Fruit fly (Drosophila melanogaster) whole organism, embryonic: ENCODE measurements around the gene CG31077.

Experiments
- ATbp ChIP-seq: fragments of 200-800 bp; sonication (Bioruptor generic); optimal IDR thresholded peaks from 2 replicates; lab custom pipeline; 2017; ENCODE audit warnings: missing biosample characterization, mild to moderate bottlenecking, missing genetic modification characterization, missing genetic modification reagents
- Adf1 ChIP-seq: fragments of 200-800 bp; sonication (Bioruptor generic); IDR thresholded peaks from 2 replicates; pipeline ENCODE4 v1.3.6; 2022; ENCODE audit warnings: missing biosample characterization, missing genetic modification characterization
- CG10321 ChIP-seq: fragments of 200-800 bp; sonication (Bioruptor generic); IDR thresholded peaks from 2 replicates; pipeline ENCODE4 v1.3.6; 2022; ENCODE audit warnings: missing biosample characterization, missing genetic modification characterization
- CG10979 ChIP-seq: fragments of 200-800 bp; sonication (Bioruptor generic); optimal IDR thresholded peaks from 2 replicates; lab custom pipeline; 2018; ENCODE audit warnings: missing biosample characterization, mild to moderate bottlenecking, missing genetic modification characterization, moderate library complexity
- CG11247 ChIP-seq: fragments of 200-800 bp; sonication (Bioruptor generic); IDR thresholded peaks from 2 replicates; pipeline ENCODE4 v1.3.6; 2022; ENCODE audit warnings: missing biosample characterization, missing genetic modification characterization
- CG11723 ChIP-seq: fragments of 200-800 bp; sonication (Bioruptor generic); optimal IDR thresholded peaks from 2 replicates; lab custom pipeline; 2017; ENCODE audit warnings: missing biosample characterization, mild to moderate bottlenecking, missing genetic modification characterization
- CG15514 ChIP-seq: fragments of 200-800 bp; sonication (Bioruptor generic); optimal IDR thresholded peaks from 3 replicates; lab custom pipeline; 2017; ENCODE audit warnings: missing biosample characterization, missing genetic modification characterization, mild to moderate bottlenecking, moderate library complexity, missing genetic modification reagents
- CG17361 ChIP-seq: fragments of 200-800 bp; sonication (Bioruptor generic); IDR thresholded peaks from 3 replicates; pipeline ENCODE4 v1.3.6; 2022; ENCODE audit warnings: missing biosample characterization, missing genetic modification characterization
- CG17568 ChIP-seq: fragments of 200-800 bp; sonication (Bioruptor generic); optimal IDR thresholded peaks from 2 replicates; lab custom pipeline; 2018; ENCODE audit warnings: missing biosample characterization, mild to moderate bottlenecking, missing genetic modification characterization, moderate library complexity
- CG17802 ChIP-seq: fragments of 200-800 bp; sonication (Bioruptor generic); optimal IDR thresholded peaks from 2 replicates; lab custom pipeline; 2018; ENCODE audit warnings: missing biosample characterization, mild to moderate bottlenecking, missing genetic modification characterization, moderate library complexity
- CG17912 ChIP-seq: fragments of 200-800 bp; sonication (Bioruptor generic); optimal IDR thresholded peaks from 2 replicates; lab custom pipeline; 2018; ENCODE audit warnings: missing biosample characterization, mild to moderate bottlenecking, missing genetic modification characterization
- CG18599 ChIP-seq: fragments of 200-800 bp; sonication (Bioruptor generic); optimal IDR thresholded peaks from 3 replicates; lab custom pipeline; 2017; ENCODE audit warnings: missing biosample characterization, missing genetic modification characterization, mild to moderate bottlenecking, moderate library complexity, missing genetic modification reagents
- CG18764 ChIP-seq: fragments of 200-800 bp; sonication (Bioruptor generic); optimal IDR thresholded peaks from 3 replicates; lab custom pipeline; 2016; ENCODE audit warnings: missing biosample characterization, missing genetic modification characterization
- CG2712 ChIP-seq: fragments of 200-800 bp; optimal IDR thresholded peaks from 3 replicates; lab custom pipeline; 2019; ENCODE audit warnings: missing biosample characterization, mild to moderate bottlenecking, missing genetic modification characterization, moderate library complexity
- CG2875 ChIP-seq: fragments of 200-800 bp; sonication (Bioruptor generic); optimal IDR thresholded peaks from 2 replicates; lab custom pipeline; 2017; ENCODE audit warnings: missing biosample characterization, mild to moderate bottlenecking, missing genetic modification characterization, missing genetic modification reagents
- CG3281 ChIP-seq: fragments of 200-800 bp; sonication (Bioruptor generic); optimal IDR thresholded peaks from 3 replicates; lab custom pipeline; 2017; ENCODE audit warnings: missing biosample characterization, mild to moderate bottlenecking, missing genetic modification characterization
- CG5180 ChIP-seq: fragments of 200-800 bp; sonication (Bioruptor generic); optimal IDR thresholded peaks from 3 replicates; lab custom pipeline; 2017; ENCODE audit warnings: missing biosample characterization, missing genetic modification characterization, mild to moderate bottlenecking, moderate library complexity, missing genetic modification reagents
- CG6272 ChIP-seq: fragments of 200-800 bp; sonication (Bioruptor generic); IDR thresholded peaks from 2 replicates; pipeline ENCODE4 v1.3.6; 2022; ENCODE audit warnings: missing biosample characterization, missing genetic modification characterization
- CG6689 ChIP-seq: fragments of 200-800 bp; sonication (Bioruptor generic); IDR thresholded peaks from 2 replicates; pipeline ENCODE4 v1.3.6; 2022; ENCODE audit warnings: missing biosample characterization, missing genetic modification characterization
- CG7357 ChIP-seq: fragments of 200-800 bp; sonication (Bioruptor generic); IDR thresholded peaks from 3 replicates; pipeline ENCODE4 v1.3.6; 2022; ENCODE audit warnings: missing biosample characterization, missing genetic modification characterization
- CG7372 ChIP-seq: fragments of 200-800 bp; sonication (Bioruptor generic); IDR thresholded peaks from 2 replicates; pipeline ENCODE4 v1.3.6; 2022; ENCODE audit warnings: missing biosample characterization, missing genetic modification characterization
- CG7786 ChIP-seq: fragments of 200-800 bp; sonication (Bioruptor generic); optimal IDR thresholded peaks from 2 replicates; lab custom pipeline; 2016; ENCODE audit warnings: missing biosample characterization, missing genetic modification characterization
- CG8089 ChIP-seq: fragments of 200-800 bp; sonication (Bioruptor generic); optimal IDR thresholded peaks from 3 replicates; lab custom pipeline; 2016; ENCODE audit warnings: missing biosample characterization, missing genetic modification characterization
- CG8281 ChIP-seq: fragments of 200-800 bp; sonication (Bioruptor generic); optimal IDR thresholded peaks from 2 replicates; lab custom pipeline; 2018; ENCODE audit warnings: missing biosample characterization, mild to moderate bottlenecking, missing genetic modification characterization, moderate library complexity
- Camta ChIP-seq: fragments of 200-800 bp; sonication (Bioruptor generic); optimal IDR thresholded peaks from 2 replicates; lab custom pipeline; 2016; ENCODE audit warnings: missing biosample characterization, missing genetic modification characterization
- D19A ChIP-seq: fragments of 200-800 bp; optimal IDR thresholded peaks from 3 replicates; lab custom pipeline; 2019; ENCODE audit warnings: missing biosample characterization, mild to moderate bottlenecking, missing genetic modification characterization, moderate library complexity
- Dek ChIP-seq: fragments of 200-800 bp; sonication (Bioruptor generic); optimal IDR thresholded peaks from 3 replicates; lab custom pipeline; 2019; ENCODE audit warnings: missing biosample characterization, mild to moderate bottlenecking, missing genetic modification characterization, moderate library complexity
- Dref ChIP-seq: fragments of 200-800 bp; sonication (Bioruptor generic); IDR thresholded peaks from 2 replicates; pipeline ENCODE4 v1.3.6; 2022; ENCODE audit warnings: missing biosample characterization, missing genetic modification characterization
- Elba2 ChIP-seq: fragments of 200-800 bp; sonication (Bioruptor generic); optimal IDR thresholded peaks from 3 replicates; lab custom pipeline; 2016; ENCODE audit warnings: missing biosample characterization, missing genetic modification characterization
- Fer1 ChIP-seq: fragments of 200-800 bp; sonication (Bioruptor generic); optimal IDR thresholded peaks from 2 replicates; lab custom pipeline; 2017; ENCODE audit warnings: missing biosample characterization, mild to moderate bottlenecking, missing genetic modification characterization
- Fer3 ChIP-seq: fragments of 200-800 bp; sonication (Bioruptor generic); optimal IDR thresholded peaks from 2 replicates; lab custom pipeline; 2018; ENCODE audit warnings: missing biosample characterization, mild to moderate bottlenecking, missing genetic modification characterization, moderate library complexity
- H15 ChIP-seq: fragments of 200-800 bp; sonication (Bioruptor generic); IDR thresholded peaks from 3 replicates; pipeline ENCODE4 v1.3.6; 2022; ENCODE audit warnings: missing biosample characterization, missing genetic modification characterization
- HLH54F ChIP-seq: fragments of 200-800 bp; sonication (Bioruptor generic); optimal IDR thresholded peaks from 3 replicates; lab custom pipeline; 2016; ENCODE audit warnings: missing biosample characterization, missing genetic modification characterization
- Hr39 ChIP-seq: fragments of >200 bp; optimal IDR thresholded peaks from 2 replicates; lab custom pipeline; 2017
- Lhr ChIP-seq: fragments of 200-800 bp; sonication (Bioruptor generic); optimal IDR thresholded peaks from 3 replicates; lab custom pipeline; 2017; ENCODE audit warnings: mild to moderate bottlenecking, missing biosample characterization, missing genetic modification reagents, missing genetic modification characterization
- Max ChIP-seq: fragments of 200-800 bp; sonication (Bioruptor generic); optimal IDR thresholded peaks from 2 replicates; lab custom pipeline; 2016; ENCODE audit warnings: missing biosample characterization, mild to moderate bottlenecking, missing genetic modification characterization
- Myb ChIP-seq: fragments of 200-800 bp; sonication (Bioruptor generic); optimal IDR thresholded peaks from 2 replicates; lab custom pipeline; 2016; ENCODE audit warnings: missing biosample characterization, missing genetic modification characterization
- Ptx1 ChIP-seq: fragments of 200-800 bp; sonication (Bioruptor generic); IDR thresholded peaks from 2 replicates; pipeline ENCODE4 v1.3.6; 2022; ENCODE audit warnings: missing biosample characterization, missing genetic modification characterization
- ab ChIP-seq: fragments of 200-800 bp; sonication (Bioruptor generic); optimal IDR thresholded peaks from 2 replicates; lab custom pipeline; 2016; ENCODE audit warnings: missing biosample characterization, missing genetic modification characterization
- bcd ChIP-seq: fragments of 200-800 bp; sonication (Bioruptor generic); optimal IDR thresholded peaks from 2 replicates; lab custom pipeline; 2017; ENCODE audit warnings: missing biosample characterization, mild to moderate bottlenecking, missing genetic modification characterization
- bigmax ChIP-seq: fragments of 200-800 bp; sonication (Bioruptor generic); optimal IDR thresholded peaks from 2 replicates; lab custom pipeline; 2018; ENCODE audit warnings: missing biosample characterization, mild to moderate bottlenecking, missing genetic modification characterization
- chif ChIP-seq, 2 experiments: fragments of 200-800 bp; sonication (Bioruptor generic); optimal IDR thresholded peaks; 3 replicates each; lab custom pipeline; 2016; ENCODE audit warnings: missing biosample characterization in 2 of 2, missing genetic modification characterization in 2 of 2
- chinmo ChIP-seq: fragments of 200-800 bp; sonication (Bioruptor generic); IDR thresholded peaks from 4 replicates; pipeline ENCODE4 v1.3.6; 2022; ENCODE audit warnings: missing biosample characterization, missing genetic modification characterization; ENCODE audit not compliant: partially characterized antibody
- chn ChIP-seq: fragments of 200-800 bp; sonication (Bioruptor generic); optimal IDR thresholded peaks from 2 replicates; lab custom pipeline; 2016; ENCODE audit warnings: missing biosample characterization, missing genetic modification characterization
- cwo ChIP-seq: fragments of 200-800 bp; sonication (Bioruptor generic); optimal IDR thresholded peaks from 3 replicates; lab custom pipeline; 2017; ENCODE audit warnings: missing biosample characterization, missing genetic modification characterization, mild to moderate bottlenecking, moderate library complexity, missing genetic modification reagents
- dm ChIP-seq: fragments of 200-800 bp; sonication (Bioruptor generic); optimal IDR thresholded peaks from 3 replicates; lab custom pipeline; 2016; ENCODE audit warnings: missing biosample characterization, missing genetic modification characterization
- pnt ChIP-seq: fragments of 200-800 bp; sonication (Bioruptor generic); optimal IDR thresholded peaks from 3 replicates; lab custom pipeline; 2016; ENCODE audit warnings: missing biosample characterization, missing genetic modification characterization
- run ChIP-seq: fragments of 200-800 bp; sonication (Bioruptor generic); optimal IDR thresholded peaks from 3 replicates; lab custom pipeline; 2018; ENCODE audit warnings: missing biosample characterization, mild to moderate bottlenecking, missing genetic modification characterization
- sc ChIP-seq, 3 experiments: fragments of >200 bp in 2 of 3; fragments of 200-800 bp in 1 of 3; sonication (Bioruptor generic) in 1 of 3; optimal IDR thresholded peaks; 2 replicates in 2 of 3; 3 replicates in 1 of 3; lab custom pipeline; 2017; ENCODE audit warnings: mild to moderate bottlenecking in 1 of 3, missing biosample characterization in 1 of 3, missing genetic modification characterization in 1 of 3, missing genetic modification reagents in 1 of 3
- vvl ChIP-seq: fragments of 200-800 bp; sonication (Bioruptor generic); IDR thresholded peaks from 2 replicates; pipeline ENCODE4 v1.3.6; 2022; ENCODE audit warnings: missing biosample characterization, missing genetic modification characterization

The CG31077 gene

DNA sequence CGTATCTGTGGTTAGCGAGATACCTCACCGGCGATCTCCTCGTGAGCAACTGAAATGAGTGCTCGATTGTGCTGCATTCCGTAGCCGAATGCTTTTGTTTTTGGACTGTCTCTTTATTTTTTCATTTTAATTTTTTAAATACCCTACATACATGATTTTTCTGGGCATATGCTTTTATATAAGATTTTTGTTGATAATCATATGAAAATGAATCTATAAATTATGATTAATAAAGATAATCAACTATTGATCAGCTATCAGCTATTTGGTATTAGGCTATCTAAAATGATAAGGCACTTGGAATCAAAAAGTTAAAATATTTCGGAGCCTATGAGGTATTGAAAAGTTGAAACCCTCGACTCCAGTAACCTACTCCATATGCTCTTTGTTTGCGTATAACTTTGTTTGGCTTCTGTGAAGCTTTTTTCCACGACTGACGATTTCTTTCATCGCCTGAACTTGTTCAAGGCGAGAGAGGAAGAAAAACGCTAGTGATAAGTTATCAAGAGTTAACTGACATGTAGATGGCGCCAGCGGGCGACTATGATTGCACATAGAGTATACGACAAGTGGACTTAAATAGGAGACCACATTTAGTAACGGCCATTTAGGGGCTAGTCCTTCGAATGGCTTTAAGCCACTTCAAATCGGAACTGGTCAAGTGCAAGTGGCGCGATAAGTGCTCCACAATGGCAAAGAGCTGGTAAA, 9.6 kb upstream of the CG31077 start, which contains the start of gene CG31076 (continued):
- no peak for TF ChIP-seq ATbp (GFP tag; lab: Kevin White, UChicago)
- no peak for TF ChIP-seq Lhr (GFP tag; lab: Kevin White, UChicago)
- TF ChIP-seq Fer1, result no peak
- TF ChIP-seq CG17568, result no peak
- no peak for TF ChIP-seq CG6272 (GFP tag; lab: Robert Waterston, UW)
- peak; percentile 49 for TF ChIP-seq Ptx1
- no peak for TF ChIP-seq HLH54F
- no peak for TF ChIP-seq CG18764 (GFP tag; lab: Kevin White, UChicago)
- peak; percentile 14 for TF ChIP-seq Camta
- TF ChIP-seq CG17802 (tag; lab: Kevin White, UChicago), result no peak
- peak; percentile 7 for TF ChIP-seq Dek
- TF ChIP-seq CG2712 (tag; lab: Kevin White, UChicago), result no peak
- no peak for TF ChIP-seq Myb (GFP tag; lab: Kevin White, UChicago)
- TF ChIP-seq H15 (GFP tag; lab: Robert Waterston, UW), result no peak
- peak; percentile 14 for TF ChIP-seq Fer3 (tag; lab: Kevin White, UChicago)
- no peak for TF ChIP-seq pnt
- TF ChIP-seq Adf1 (GFP tag; lab: Robert Waterston, UW), result no peak
- TF ChIP-seq CG15514 (GFP tag; lab: Kevin White, UChicago), result peak; percentile 30
- peak; percentile 30 for TF ChIP-seq run
- no peak for TF ChIP-seq vvl (GFP tag; lab: Robert Waterston, UW)
- TF ChIP-seq CG11723, result no peak
- no peak for TF ChIP-seq sc (optimal IDR thresholded peaks at IDR 0.05; lab: Kevin White, UChicago)
- TF ChIP-seq sc (GFP tag; optimal IDR thresholded peaks at IDR 0.05; lab: Kevin White, UChicago), result no peak
- TF ChIP-seq CG8089, result no peak
- no peak for TF ChIP-seq CG11247 (GFP tag; lab: Robert Waterston, UW)
- no peak for TF ChIP-seq dm (GFP tag; lab: Kevin White, UChicago)
- peak; percentile 91 for TF ChIP-seq CG10979 (tag; lab: Kevin White, UChicago)
- peak; percentile 28 for TF ChIP-seq CG5180 (GFP tag; lab: Kevin White, UChicago)
- TF ChIP-seq Elba2 (GFP tag; lab: Kevin White, UChicago), result no peak
- peak; percentile 31; the same call in 1 of the 2 replicates for TF ChIP-seq CG6689 (GFP tag; lab: Robert Waterston, UW)
- TF ChIP-seq D19A (tag; lab: Kevin White, UChicago), result peak; percentile 86
- TF ChIP-seq CG2875 (GFP tag; lab: Kevin White, UChicago), result no peak
- TF ChIP-seq Max (GFP tag; lab: Kevin White, UChicago), result peak; percentile 30
- peak; percentile 18 for TF ChIP-seq bcd (GFP tag; lab: Kevin White, UChicago)
- no peak for TF ChIP-seq chif (GFP tag; optimal IDR thresholded peaks at IDR 0.05; lab: Kevin White, UChicago)
- peak; percentile 14 for TF ChIP-seq CG3281
- TF ChIP-seq CG7372 (GFP tag; lab: Robert Waterston, UW), result no peak
- no peak for TF ChIP-seq ab (GFP tag; lab: Kevin White, UChicago)
- TF ChIP-seq Hr39 (lab: Kevin White, UChicago), result no peak
- 0 out of 4 replicates have a peak, but pooled peaks have one; percentile 57 for TF ChIP-seq chinmo (GFP tag; lab: Robert Waterston, UW)
- no peak for TF ChIP-seq CG17361 (GFP tag; lab: Robert Waterston, UW)
- no peak for TF ChIP-seq chn (GFP tag; lab: Kevin White, UChicago)
- no peak for TF ChIP-seq Dref (GFP tag; lab: Robert Waterston, UW)
- no peak for TF ChIP-seq cwo
- TF ChIP-seq bigmax, result no peak
- no peak for TF ChIP-seq CG17912 (GFP tag; lab: Kevin White, UChicago)
- TF ChIP-seq CG18599 (GFP tag; lab: Kevin White, UChicago), result peak; percentile 41
- no peak for TF ChIP-seq CG7786 (GFP tag; lab: Kevin White, UChicago)
- no peak for TF ChIP-seq CG10321 (GFP tag; lab: Robert Waterston, UW)
- TF ChIP-seq CG7357 (GFP tag; lab: Robert Waterston, UW), result no peak
- TF ChIP-seq CG8281, result no peak
